Worm (Caenorhabditis elegans) whole organism, mixed stage, embryonic: ENCODE measurements around the gene B0513.4.

Source experiments
- flh-1 ChIP-seq: fragments of 200-800 bp; sonication (Bioruptor generic); optimal IDR thresholded peaks from 2 replicates; lab custom pipeline; 2018; ENCODE audit warnings: mild to moderate bottlenecking, missing genetic modification characterization, moderate library complexity, missing compliant biosample characterization
- lin-13 ChIP-seq: fragments of 150-350 bp; optimal IDR thresholded peaks from 2 replicates; lab custom pipeline; 2014; ENCODE audit warnings: missing biosample characterization, missing genetic modification characterization
- nhr-12 ChIP-seq: fragments of 150-350 bp; optimal IDR thresholded peaks from 2 replicates; lab custom pipeline; 2014; ENCODE audit warnings: missing biosample characterization, missing genetic modification characterization

- TF ChIP-seq flh-1 (no peak), nhr-12 (tag; lab: Kevin White, UChicago) (no peak), lin-13 (no peak)
Observed at ce11 chrIV:13906369-13906768, 26.4 kb downstream of the B0513.4 start.
